Fruit fly (Drosophila melanogaster) S2 (cell line): Measurements from ENCODE around the gene CG13640.

Source experiments
- CG8478 ChIP-seq: fragments of >200 bp; optimal IDR thresholded peaks from 2 replicates; lab custom pipeline; 2018
- CTCF ChIP-seq, 2 experiments: fragments of >200 bp; optimal IDR thresholded peaks; 2 replicates each; lab custom pipeline; 2018

dm6 chr3R:24906648-24907047, 44.7 kb upstream of the CG13640 start:
- no peak for TF ChIP-seq CTCF (optimal IDR thresholded peaks at IDR 0.05; lab: Kevin White, UChicago)
- TF ChIP-seq CG8478, result no peak
